Worm (Caenorhabditis elegans) whole organism, L1 larva: Measurements from ENCODE around the gene C06C3.4.

ENCODE experiments used
- C16A3.4 ChIP-seq: fragments of 150-350 bp; optimal IDR thresholded peaks from 2 replicates; lab custom pipeline; 2014; ENCODE audit warnings: missing biosample characterization, missing genetic modification characterization
- F16B12.6 ChIP-seq: fragments of 150-350 bp; optimal IDR thresholded peaks from 2 replicates; lab custom pipeline; 2014; ENCODE audit warnings: missing biosample characterization, missing genetic modification characterization
- alr-1 ChIP-seq: fragments of 200-800 bp; sonication (Bioruptor generic); optimal IDR thresholded peaks from 2 replicates; lab custom pipeline; 2018; ENCODE audit warnings: borderline replicate concordance, mild to moderate bottlenecking, missing genetic modification characterization, missing compliant biosample characterization
- aly-2 ChIP-seq: fragments of 150-350 bp; optimal IDR thresholded peaks from 2 replicates; lab custom pipeline; 2014; ENCODE audit warnings: missing biosample characterization, missing genetic modification characterization
- efl-1 ChIP-seq, 4 experiments: fragments of 150-350 bp; optimal IDR thresholded peaks in 3 of 4; peaks in 1 of 4; 1 replicate in 1 of 4; 2 replicates in 3 of 4; lab custom pipeline; 2014; ENCODE audit warnings: missing biosample characterization in 2 of 4, missing genetic modification characterization in 2 of 4, missing genetic modification reagents in 2 of 4
- egl-13 ChIP-seq: sonication (generic microtip); optimal IDR thresholded peaks from 2 replicates; lab custom pipeline; 2016; ENCODE audit warnings: missing genotype, missing genetic modification reagents, missing genetic modification characterization, missing compliant biosample characterization
- elt-2 ChIP-seq: sonication (generic microtip); optimal IDR thresholded peaks from 2 replicates; lab custom pipeline; 2016; ENCODE audit warnings: missing genetic modification characterization, mild to moderate bottlenecking, inconsistent platforms, missing compliant biosample characterization, missing genetic modification reagents
- elt-3 ChIP-seq, 6 experiments: fragments of 150-350 bp in 1 of 6; sonication (generic microtip); optimal IDR thresholded peaks; 2 replicates each; lab custom pipeline; 2017 to 2018; ENCODE audit warnings: missing biosample characterization in 6 of 6, missing genetic modification characterization in 6 of 6, inconsistent platforms in 1 of 6
- ets-5 ChIP-seq: fragments of 200-800 bp; sonication (Bioruptor generic); IDR thresholded peaks from 2 replicates; pipeline ENCODE4 v1.3.6; 2022; ENCODE audit warnings: missing genetic modification characterization, missing compliant biosample characterization
- fkh-4 ChIP-seq: sonication (generic microtip); optimal IDR thresholded peaks from 2 replicates; lab custom pipeline; 2016; ENCODE audit warnings: missing compliant biosample characterization, missing genetic modification characterization, borderline replicate concordance
- fkh-8 ChIP-seq: sonication (generic microtip); optimal IDR thresholded peaks from 2 replicates; lab custom pipeline; 2016; ENCODE audit warnings: mild to moderate bottlenecking, missing genetic modification characterization, missing compliant biosample characterization
- irx-1 ChIP-seq: sonication (generic microtip); optimal IDR thresholded peaks from 2 replicates; lab custom pipeline; 2016; ENCODE audit warnings: missing genetic modification characterization, missing compliant biosample characterization
- isw-1 ChIP-seq: fragments of 200-800 bp; sonication (Bioruptor generic); IDR thresholded peaks from 2 replicates; pipeline ENCODE4 v1.3.6; 2022; ENCODE audit warnings: missing genetic modification characterization, missing compliant biosample characterization
- jun-1 ChIP-seq: fragments of 150-350 bp; optimal IDR thresholded peaks from 2 replicates; lab custom pipeline; 2014; ENCODE audit warnings: missing biosample characterization, missing genetic modification reagents, missing genetic modification characterization
- lin-14 ChIP-seq: fragments of 200-800 bp; sonication (Bioruptor generic); optimal IDR thresholded peaks from 2 replicates; lab custom pipeline; 2018; ENCODE audit warnings: mild to moderate bottlenecking, missing genetic modification characterization, moderate library complexity, missing compliant biosample characterization
- lin-15B ChIP-seq: fragments of 150-350 bp; sonication (generic microtip); optimal IDR thresholded peaks from 3 replicates; lab custom pipeline; 2014; ENCODE audit warnings: missing biosample characterization, missing genetic modification characterization
- lsy-2 ChIP-seq, 2 experiments: fragments of 150-350 bp; optimal IDR thresholded peaks; 2 replicates each; lab custom pipeline; 2014; ENCODE audit warnings: missing biosample characterization in 2 of 2, missing genetic modification characterization in 2 of 2
- mab-9 ChIP-seq: fragments of 200-800 bp; sonication (Bioruptor generic); IDR thresholded peaks from 2 replicates; pipeline ENCODE4 v1.3.6; 2022; ENCODE audit warnings: missing genetic modification reagents, missing genetic modification characterization, missing compliant biosample characterization
- mdl-1 ChIP-seq, 2 experiments: fragments of 150-350 bp; optimal IDR thresholded peaks; 2 replicates each; lab custom pipeline; 2014 to 2017; ENCODE audit warnings: missing biosample characterization in 2 of 2, missing genetic modification characterization in 2 of 2, inconsistent platforms in 1 of 2
- mef-2 ChIP-seq: fragments of 150-350 bp; optimal IDR thresholded peaks from 2 replicates; lab custom pipeline; 2014; ENCODE audit warnings: missing biosample characterization, missing genetic modification characterization
- nhr-11 ChIP-seq: fragments of 150-350 bp; optimal IDR thresholded peaks from 2 replicates; lab custom pipeline; 2014; ENCODE audit warnings: missing biosample characterization, missing genetic modification characterization
- nhr-237 ChIP-seq: fragments of 150-350 bp; optimal IDR thresholded peaks from 2 replicates; lab custom pipeline; 2014; ENCODE audit warnings: missing biosample characterization, missing genetic modification characterization
- nhr-76 ChIP-seq: sonication (generic microtip); optimal IDR thresholded peaks from 2 replicates; lab custom pipeline; 2017; ENCODE audit warnings: missing biosample characterization, missing genetic modification characterization
- nhr-85 ChIP-seq: sonication (generic microtip); peaks from one replicate; lab custom pipeline; 2016; ENCODE audit warnings: missing genetic modification characterization, inconsistent platforms, missing compliant biosample characterization
- pqm-1 ChIP-seq: sonication (generic microtip); optimal IDR thresholded peaks from 3 replicates; lab custom pipeline; 2017; ENCODE audit warnings: missing biosample characterization, missing genetic modification characterization
- snu-23 ChIP-seq: sonication (generic microtip); optimal IDR thresholded peaks from 2 replicates; lab custom pipeline; 2016; ENCODE audit warnings: missing genetic modification characterization, missing compliant biosample characterization
- unc-30 ChIP-seq: sonication (generic microtip); optimal IDR thresholded peaks from 2 replicates; lab custom pipeline; 2017; ENCODE audit warnings: missing biosample characterization, missing genetic modification characterization
- ztf-11 ChIP-seq, 2 experiments: sonication (generic microtip); optimal IDR thresholded peaks; 2 replicates each; lab custom pipeline; 2016 to 2017; ENCODE audit warnings: missing genetic modification characterization in 2 of 2, missing biosample characterization in 1 of 2, missing compliant biosample characterization in 1 of 2

Gene C06C3.4

DNA sequence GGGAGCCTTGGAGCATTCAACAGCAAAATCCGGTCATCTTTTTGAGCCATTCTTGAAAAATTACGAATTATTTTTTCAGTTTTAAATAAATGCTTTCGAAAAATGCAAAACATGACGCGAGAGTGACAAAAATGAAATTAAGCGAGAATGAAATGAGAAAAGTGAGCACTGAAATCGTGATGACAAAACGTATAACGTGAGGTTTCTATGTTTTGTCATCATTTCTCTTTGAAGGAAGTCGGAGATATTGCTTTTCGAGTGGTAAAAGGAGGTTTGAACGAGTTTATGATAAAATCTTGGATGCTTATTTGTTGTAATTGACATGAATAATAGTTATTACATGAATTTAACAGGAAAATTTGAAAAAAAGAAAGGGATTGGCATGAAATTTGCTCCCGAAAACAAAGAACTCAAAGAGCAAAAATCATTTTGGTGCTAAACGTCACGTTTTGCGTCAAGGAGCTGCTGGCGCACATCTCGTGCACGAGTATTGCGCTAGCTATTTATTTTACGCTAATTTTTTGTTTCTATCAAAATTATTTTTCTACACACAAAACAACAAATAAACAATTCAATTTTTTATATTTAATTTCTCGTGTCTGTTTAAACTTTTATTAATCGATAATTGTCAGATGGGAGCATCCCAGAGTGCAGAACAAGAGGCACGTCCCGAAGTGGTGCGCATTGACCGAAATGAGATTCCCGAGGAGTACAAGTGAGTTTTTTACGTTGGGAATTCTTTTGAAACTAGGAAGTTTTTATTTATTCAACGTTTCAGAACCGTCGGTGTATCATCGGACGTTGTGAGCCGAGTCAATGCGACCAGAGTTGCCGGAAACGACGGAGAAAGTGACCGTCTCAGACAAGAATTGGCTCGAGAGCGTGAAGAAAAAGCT, 43.5 kb downstream of the C06C3.4 start, which contains the start of the genes gss-1 and chch-3 (continued):
- TF ChIP-seq elt-2 = peak; percentile 4
- no peak for TF ChIP-seq mab-9 (GFP tag; lab: Robert Waterston, UW)
- TF ChIP-seq C16A3.4 (tag; lab: Kevin White, UChicago) = peak; percentile 38
- TF ChIP-seq nhr-76 (tag; lab: Kevin White, UChicago) = no peak
- no peak for TF ChIP-seq ztf-11 (tag; optimal IDR thresholded peaks at IDR 0.05; lab: Kevin White, UChicago)
- TF ChIP-seq lin-15B (tag; lab: Kevin White, UChicago) = peak; percentile 48
- TF ChIP-seq unc-30 (tag; lab: Kevin White, UChicago) = no peak
- no peak for TF ChIP-seq jun-1
- no peak for TF ChIP-seq pqm-1
- no peak for TF ChIP-seq irx-1 (tag; lab: Kevin White, UChicago)
- TF ChIP-seq snu-23 (GFP tag; lab: Kevin White, UChicago) = peak; percentile 74
- TF ChIP-seq nhr-85 (tag; lab: Kevin White, UChicago) = peak; percentile 80
- TF ChIP-seq fkh-8 (tag; lab: Kevin White, UChicago) = peak; percentile 42
- TF ChIP-seq, all 84 proteins: peak for 39

- TF ChIP-seq snu-23 (GFP tag; lab: Kevin White, UChicago) = no peak
- no peak for TF ChIP-seq efl-1 (optimal IDR thresholded peaks at IDR 0.05; lab: Kevin White, UChicago)
- TF ChIP-seq efl-1 (GFP tag; optimal IDR thresholded peaks at IDR 0.05 in 1 of 2; lab: Kevin White, UChicago) = peak in 1 of 2 experiments; percentile 52
- no peak for TF ChIP-seq lsy-2 (tag; optimal IDR thresholded peaks at IDR 0.05; lab: Kevin White, UChicago)
- no peak for TF ChIP-seq egl-13 (tag; lab: Kevin White, UChicago)
- peak; percentile 3 for TF ChIP-seq nhr-85 (tag; lab: Kevin White, UChicago)
- TF ChIP-seq ets-5 (GFP tag; lab: Robert Waterston, UW) = no peak
- TF ChIP-seq aly-2 = no peak
- TF ChIP-seq alr-1 (tag; lab: Kevin White, UChicago) = no peak
- TF ChIP-seq isw-1 (GFP tag; lab: Robert Waterston, UW) = no peak
- no peak for TF ChIP-seq mef-2 (tag; lab: Kevin White, UChicago)
- TF ChIP-seq lin-14 (GFP tag; lab: Kevin White, UChicago) = no peak
- no peak for TF ChIP-seq F16B12.6 (tag; lab: Kevin White, UChicago)
- TF ChIP-seq elt-3 (tag; optimal IDR thresholded peaks at IDR 0.05; lab: Kevin White, UChicago) = no peak
- TF ChIP-seq, all 84 proteins: peak for 2
These were observed 45.0 kb downstream of the C06C3.4 start, which contains the start of the genes M176.4 and M176.16 for ce11 chrII:9418065-9418567. Gene M176.4 (plus strand): TSS chrII:9418365. Gene M176.16 (plus strand): TSS chrII:9418517.

ce11 chrII:9418843-9419532, 45.9 kb downstream of the C06C3.4 start:
- no peak for TF ChIP-seq nhr-11 (tag; lab: Kevin White, UChicago)
- peak; percentile 18 for TF ChIP-seq elt-2

ce11 chrII:9421969-9422368, 48.9 kb downstream of the C06C3.4 start, which contains the start of gene M176.11:
Gene M176.11 (plus strand): TSS chrII:9422269.
- no peak for TF ChIP-seq fkh-4
- TF ChIP-seq nhr-237 (tag; lab: Kevin White, UChicago) = no peak
- TF ChIP-seq irx-1 (tag; lab: Kevin White, UChicago) = no peak
- no peak for TF ChIP-seq mdl-1 (tag; optimal IDR thresholded peaks at IDR 0.05; lab: Kevin White, UChicago)
- TF ChIP-seq snu-23 (GFP tag; lab: Kevin White, UChicago) = no peak
